Worm (Caenorhabditis elegans) whole organism, young adult: ENCODE measurements around the gene M01G5.1.

Experiments used
- C17E4.6 ChIP-seq: fragments of 200-800 bp; sonication (Bioruptor generic); IDR thresholded peaks from 2 replicates; pipeline ENCODE4 v1.3.6; 2022; ENCODE audit warnings: missing genetic modification reagents, missing genetic modification characterization, missing compliant biosample characterization
- F23B12.7 ChIP-seq: sonication (generic microtip); optimal IDR thresholded peaks from 2 replicates; lab custom pipeline; 2017; ENCODE audit warnings: missing genetic modification characterization, mild to moderate bottlenecking, missing compliant biosample characterization, antibody characterized with exemption, moderate library complexity; ENCODE audit not compliant: insufficient read depth
- F33H1.4 ChIP-seq: fragments of 200-800 bp; sonication (Bioruptor generic); IDR thresholded peaks from 2 replicates; pipeline ENCODE4 v1.3.6; 2022; ENCODE audit warnings: missing genetic modification reagents, missing genetic modification characterization, missing compliant biosample characterization
- F57A8.1 ChIP-seq: fragments of 200-800 bp; sonication (Bioruptor generic); optimal IDR thresholded peaks from 2 replicates; lab custom pipeline; 2018; ENCODE audit warnings: mild to moderate bottlenecking, missing genetic modification characterization, moderate library complexity, missing compliant biosample characterization
- Y53G8AR.9 ChIP-seq: fragments of 200-800 bp; sonication (Bioruptor generic); conservative IDR thresholded peaks from 2 replicates; pipeline ENCODE4 v1.3.6; 2022; ENCODE audit warnings: missing genetic modification reagents, missing genetic modification characterization, missing compliant biosample characterization
- Y56A3A.18 ChIP-seq: fragments of 200-800 bp; sonication (Bioruptor generic); IDR thresholded peaks from 2 replicates; pipeline ENCODE4 v1.3.6; 2022; ENCODE audit warnings: missing genetic modification reagents, missing genetic modification characterization, missing compliant biosample characterization
- atf-7 ChIP-seq: sonication (generic microtip); optimal IDR thresholded peaks from 2 replicates; lab custom pipeline; 2017; ENCODE audit warnings: mild to moderate bottlenecking, missing genetic modification characterization, missing compliant biosample characterization
- cebp-1 ChIP-seq, 2 experiments: fragments of 200-800 bp in 1 of 2; sonication (Bioruptor generic) in 1 of 2; sonication (generic microtip) in 1 of 2; IDR thresholded peaks in 1 of 2; optimal IDR thresholded peaks in 1 of 2; 2 replicates each; pipeline versions ENCODE4 v1.3.6 to Lab custom; 2017 to 2022; ENCODE audit warnings: missing compliant biosample characterization in 2 of 2, missing genetic modification characterization in 2 of 2, mild to moderate bottlenecking in 1 of 2, missing genetic modification reagents in 1 of 2, moderate library complexity in 1 of 2
- cebp-2 ChIP-seq: fragments of 200-800 bp; sonication (Bioruptor generic); IDR thresholded peaks from 2 replicates; pipeline ENCODE4 v1.3.6; 2022; ENCODE audit warnings: missing genetic modification characterization, missing compliant biosample characterization
- ceh-100 ChIP-seq: fragments of 200-800 bp; sonication (Bioruptor generic); IDR thresholded peaks from 2 replicates; pipeline ENCODE4 v1.3.6; 2022; ENCODE audit warnings: missing genetic modification reagents, missing genetic modification characterization, missing compliant biosample characterization
- ceh-27 ChIP-seq: fragments of 200-800 bp; sonication (Bioruptor generic); optimal IDR thresholded peaks from 2 replicates; lab custom pipeline; 2018; ENCODE audit warnings: mild to moderate bottlenecking, missing genetic modification characterization, moderate library complexity, missing compliant biosample characterization
- ceh-58 ChIP-seq: fragments of 200-800 bp; sonication (Bioruptor generic); IDR thresholded peaks from 2 replicates; pipeline ENCODE4 v1.3.6; 2022; ENCODE audit warnings: missing genetic modification characterization, missing compliant biosample characterization
- ceh-79 ChIP-seq: sonication (generic microtip); optimal IDR thresholded peaks from 2 replicates; lab custom pipeline; 2017; ENCODE audit warnings: mild to moderate bottlenecking, missing genetic modification characterization, missing compliant biosample characterization
- ceh-91 ChIP-seq: fragments of 200-800 bp; sonication (Bioruptor generic); IDR thresholded peaks from 2 replicates; pipeline ENCODE4 v1.3.6; 2022; ENCODE audit warnings: missing genetic modification reagents, missing genetic modification characterization, missing compliant biosample characterization
- chd-7 ChIP-seq: sonication (generic microtip); optimal IDR thresholded peaks from 2 replicates; lab custom pipeline; 2016; ENCODE audit warnings: mild to moderate bottlenecking, missing genetic modification characterization, moderate library complexity, missing compliant biosample characterization
- dpl-1 ChIP-seq: fragments of 150-350 bp; optimal IDR thresholded peaks from 2 replicates; lab custom pipeline; 2014; ENCODE audit warnings: missing biosample characterization, missing genetic modification reagents, missing genetic modification characterization
- efl-1 ChIP-seq: fragments of 150-350 bp; optimal IDR thresholded peaks from 2 replicates; lab custom pipeline; 2014; ENCODE audit warnings: missing biosample characterization, missing genetic modification reagents, missing genetic modification characterization
- egrh-3 ChIP-seq: fragments of 200-800 bp; sonication (Bioruptor generic); IDR thresholded peaks from 2 replicates; pipeline ENCODE4 v1.3.6; 2022; ENCODE audit warnings: missing genetic modification reagents, missing genetic modification characterization, missing compliant biosample characterization
- hmg-1.2 ChIP-seq: fragments of 200-800 bp; sonication (Bioruptor generic); IDR thresholded peaks from 2 replicates; pipeline ENCODE4 v1.3.6; 2022; ENCODE audit warnings: missing genetic modification reagents, missing genetic modification characterization, missing compliant biosample characterization
- hsf-1 ChIP-seq: fragments of 200-800 bp; sonication (Bioruptor generic); IDR thresholded peaks from 2 replicates; pipeline ENCODE4 v1.3.6; 2022; ENCODE audit warnings: missing genetic modification reagents, missing genetic modification characterization, missing compliant biosample characterization
- lag-1 ChIP-seq: fragments of 200-800 bp; sonication (Bioruptor generic); IDR thresholded peaks from 2 replicates; pipeline ENCODE4 v1.3.6; 2022; ENCODE audit warnings: missing genetic modification reagents, missing genetic modification characterization, missing compliant biosample characterization
- let-526 ChIP-seq: fragments of 200-800 bp; sonication (Bioruptor generic); IDR thresholded peaks from 2 replicates; pipeline ENCODE4 v1.3.6; 2022; ENCODE audit warnings: missing genetic modification reagents, missing genetic modification characterization, missing compliant biosample characterization
- lin-35 ChIP-seq, 3 experiments: fragments of 150-350 bp in 2 of 3; sonication (generic microtip) in 1 of 3; optimal IDR thresholded peaks; 2 replicates each; lab custom pipeline; 2014 to 2018; ENCODE audit warnings: missing biosample characterization in 3 of 3, missing genetic modification characterization in 3 of 3, missing genetic modification reagents in 3 of 3
- lin-40 ChIP-seq: sonication (generic microtip); optimal IDR thresholded peaks from 2 replicates; lab custom pipeline; 2016; ENCODE audit warnings: missing genetic modification characterization, mild to moderate bottlenecking, missing compliant biosample characterization, missing genotype, missing genetic modification reagents
- lin-54 ChIP-seq: fragments of 200-800 bp; sonication (Bioruptor generic); optimal IDR thresholded peaks from 2 replicates; lab custom pipeline; 2018; ENCODE audit warnings: mild to moderate bottlenecking, missing genetic modification characterization, missing compliant biosample characterization
- lir-1 ChIP-seq: fragments of 200-800 bp; sonication (Bioruptor generic); conservative IDR thresholded peaks from 2 replicates; pipeline ENCODE4 v1.3.6; 2022; ENCODE audit warnings: missing genetic modification reagents, missing genetic modification characterization, missing compliant biosample characterization
- madf-10 ChIP-seq: sonication (generic microtip); optimal IDR thresholded peaks from 2 replicates; lab custom pipeline; 2016; ENCODE audit warnings: mild to moderate bottlenecking, missing genetic modification characterization, missing compliant biosample characterization
- madf-8 ChIP-seq: fragments of 200-800 bp; sonication (Bioruptor generic); conservative IDR thresholded peaks from 2 replicates; pipeline ENCODE4 v1.3.6; 2022; ENCODE audit warnings: missing genetic modification reagents, missing genetic modification characterization, missing compliant biosample characterization
- mcd-1 ChIP-seq: fragments of 200-800 bp; sonication (Bioruptor generic); IDR thresholded peaks from 2 replicates; pipeline ENCODE4 v1.3.6; 2022; ENCODE audit warnings: missing genetic modification reagents, missing genetic modification characterization, missing compliant biosample characterization
- mel-28 ChIP-seq: sonication (generic microtip); optimal IDR thresholded peaks from 2 replicates; lab custom pipeline; 2016; ENCODE audit warnings: borderline replicate concordance, mild to moderate bottlenecking, missing genetic modification characterization, missing compliant biosample characterization
- mxl-1 ChIP-seq: sonication (generic microtip); optimal IDR thresholded peaks from 2 replicates; lab custom pipeline; 2016; ENCODE audit warnings: missing genetic modification characterization, missing compliant biosample characterization
- nfyb-1 ChIP-seq: fragments of 200-800 bp; sonication (Bioruptor generic); IDR thresholded peaks from 2 replicates; pipeline ENCODE4 v1.3.6; 2022; ENCODE audit warnings: missing genetic modification reagents, missing genetic modification characterization, missing compliant biosample characterization
- nhr-90 ChIP-seq: sonication (generic microtip); optimal IDR thresholded peaks from 2 replicates; lab custom pipeline; 2016; ENCODE audit warnings: missing genotype, mild to moderate bottlenecking, missing genetic modification characterization, missing compliant biosample characterization
- pbrm-1 ChIP-seq: fragments of 200-800 bp; sonication (Bioruptor generic); IDR thresholded peaks from 2 replicates; pipeline ENCODE4 v1.3.6; 2022; ENCODE audit warnings: missing genetic modification reagents, missing genetic modification characterization, missing compliant biosample characterization
- rec-8 ChIP-seq, 2 experiments: sonication (generic microtip); optimal IDR thresholded peaks; 2 replicates each; lab custom pipeline; 2016; ENCODE audit warnings: mild to moderate bottlenecking in 2 of 2, missing genetic modification characterization in 2 of 2, missing genetic modification reagents in 2 of 2, missing genotype in 2 of 2, missing biosample characterization in 1 of 2, missing compliant biosample characterization in 1 of 2, moderate library complexity in 1 of 2
- sea-2 ChIP-seq: fragments of 200-800 bp; sonication (Bioruptor generic); IDR thresholded peaks from 2 replicates; pipeline ENCODE4 v1.3.6; 2022; ENCODE audit warnings: missing genetic modification characterization, missing compliant biosample characterization
- snpc-1.1 ChIP-seq: sonication (generic microtip); optimal IDR thresholded peaks from 2 replicates; lab custom pipeline; 2017; ENCODE audit warnings: missing genetic modification characterization, mild to moderate bottlenecking, missing compliant biosample characterization, antibody characterized with exemption, moderate library complexity, missing genotype, missing genetic modification reagents; ENCODE audit not compliant: insufficient read depth
- snpc-1.3 ChIP-seq: sonication (generic microtip); optimal IDR thresholded peaks from 2 replicates; lab custom pipeline; 2017; ENCODE audit warnings: missing genetic modification characterization, mild to moderate bottlenecking, missing compliant biosample characterization, antibody characterized with exemption, moderate library complexity, missing genotype, missing genetic modification reagents; ENCODE audit not compliant: insufficient read depth
- snpc-3.4 ChIP-seq: sonication (generic microtip); optimal IDR thresholded peaks from 2 replicates; lab custom pipeline; 2017; ENCODE audit warnings: missing genetic modification characterization, mild to moderate bottlenecking, missing compliant biosample characterization, antibody characterized with exemption, moderate library complexity, missing genotype, missing genetic modification reagents
- tlf-1 ChIP-seq: fragments of 200-800 bp; sonication (Bioruptor generic); optimal IDR thresholded peaks from 2 replicates; lab custom pipeline; 2018; ENCODE audit warnings: mild to moderate bottlenecking, missing genetic modification characterization, missing compliant biosample characterization
- xnd-1 ChIP-seq: sonication (generic microtip); optimal IDR thresholded peaks from 2 replicates; lab custom pipeline; 2016; ENCODE audit warnings: missing genotype, missing genetic modification reagents, missing genetic modification characterization, missing compliant biosample characterization
- zfh-2 ChIP-seq: fragments of 200-800 bp; sonication (Bioruptor generic); conservative IDR thresholded peaks from 2 replicates; pipeline ENCODE4 v1.3.6; 2022; ENCODE audit warnings: missing genetic modification reagents, missing genetic modification characterization, missing compliant biosample characterization
- zim-3 ChIP-seq: sonication (generic microtip); optimal IDR thresholded peaks from 2 replicates; lab custom pipeline; 2017; ENCODE audit warnings: mild to moderate bottlenecking, missing genetic modification characterization, moderate library complexity, missing compliant biosample characterization
- ztf-22 ChIP-seq: fragments of 200-800 bp; sonication (Bioruptor generic); optimal IDR thresholded peaks from 2 replicates; lab custom pipeline; 2018; ENCODE audit warnings: mild to moderate bottlenecking, missing genetic modification characterization, moderate library complexity, missing compliant biosample characterization

Gene M01G5.1

DNA sequence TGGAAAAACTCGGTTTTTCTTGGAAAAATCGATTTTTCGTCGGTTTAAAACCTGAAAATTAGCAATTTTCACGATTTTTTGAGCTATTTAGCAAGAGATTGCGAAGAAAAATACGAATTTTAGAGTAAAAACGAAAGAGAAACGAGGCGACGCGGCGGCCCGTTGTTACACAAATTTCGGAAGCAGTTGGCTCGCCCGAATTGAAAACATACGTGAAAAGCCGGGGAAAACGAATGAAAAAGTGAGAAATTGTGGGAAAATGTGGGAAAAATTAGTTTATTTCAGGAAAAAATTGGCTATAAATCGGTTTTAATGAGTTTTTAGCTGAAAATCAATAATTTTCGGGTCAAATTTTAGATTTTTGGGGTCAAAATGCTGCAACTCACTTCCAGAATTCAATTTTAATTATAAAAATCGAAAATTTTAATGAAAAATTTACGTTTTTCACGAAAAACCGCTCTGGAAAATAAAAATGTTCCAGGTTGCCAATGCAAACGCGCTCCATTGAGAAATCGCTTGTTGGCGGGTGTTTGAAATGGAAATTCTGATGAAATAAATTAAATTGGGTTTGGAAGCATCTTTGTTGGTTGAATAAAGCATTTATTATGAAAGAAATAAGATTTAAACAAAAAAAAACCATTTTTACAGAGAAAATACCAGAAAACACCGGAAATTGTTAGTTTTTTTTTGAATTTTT lies 36.7 kb downstream of the M01G5.1 start, which contains the start of gene snf-6:
Gene snf-6 (minus strand): TSS at position 51 of the 697 bp plus-strand sequence.
- TF ChIP-seq lin-35 (GFP tag; optimal IDR thresholded peaks at IDR 0.05; lab: Kevin White, UChicago) (peak in 2 of 3 experiments; percentile 52 to 92), let-526 (GFP tag; lab: Robert Waterston, UW) (no peak), ceh-91 (GFP tag; lab: Robert Waterston, UW) (0 out of 2 replicates have a peak, but pooled peaks have one; percentile 19), cebp-1 (GFP tag; IDR thresholded peaks at IDR 0.05; lab: Robert Waterston, UW) (0 out of 2 replicates have a peak, but pooled peaks have one; percentile 13), cebp-1 (tag; optimal IDR thresholded peaks at IDR 0.05; lab: Kevin White, UChicago) (peak; percentile 72), hsf-1 (GFP tag; lab: Robert Waterston, UW) (no peak), madf-10 (tag; lab: Kevin White, UChicago) (no peak), nfyb-1 (GFP tag; lab: Robert Waterston, UW) (0 out of 2 replicates have a peak, but pooled peaks have one; percentile 12), hmg-1.2 (GFP tag; lab: Robert Waterston, UW) (peak; percentile 8; the same call in 1 of the 2 replicates), zim-3 (no peak), lin-54 (GFP tag; lab: Kevin White, UChicago) (peak; percentile 94), zfh-2 (GFP tag; lab: Robert Waterston, UW) (no peak), F23B12.7 (tag; lab: Kevin White, UChicago) (peak; percentile 41), Y53G8AR.9 (GFP tag; lab: Robert Waterston, UW) (no peak), ztf-22 (no peak), ceh-100 (no peak), dpl-1 (GFP tag; lab: Kevin White, UChicago) (peak; percentile 54), F57A8.1 (no peak), ceh-27 (GFP tag; lab: Kevin White, UChicago) (no peak), F33H1.4 (peak; percentile 24; the same call in 1 of the 2 replicates), mcd-1 (GFP tag; lab: Robert Waterston, UW) (peak; percentile 94), efl-1 (GFP tag; lab: Kevin White, UChicago) (peak; percentile 77), lin-40 (tag; lab: Kevin White, UChicago) (peak; percentile 31)

DNA sequence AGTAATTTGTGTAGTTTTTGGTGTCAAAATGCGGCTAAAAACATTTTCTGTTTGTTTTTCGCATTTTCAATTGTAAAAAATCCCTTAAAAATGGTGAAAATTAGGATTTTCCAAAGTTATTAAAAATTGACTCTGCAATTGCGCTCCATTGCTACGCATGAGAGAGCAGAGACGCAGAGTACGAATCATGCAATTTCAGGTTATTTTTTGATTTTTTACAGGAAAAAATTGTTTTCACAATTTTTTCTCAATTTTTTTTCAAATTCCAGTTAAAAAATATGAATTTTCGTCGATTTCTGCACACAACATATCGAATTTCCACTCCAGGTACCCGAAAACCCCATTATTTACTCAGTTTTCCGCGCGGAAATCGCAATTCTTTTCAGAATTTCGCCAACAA lies 37.4 kb downstream of the M01G5.1 start, which contains the start of gene mtg-1:
Gene mtg-1 (plus strand): TSS at position 160 of the 400 bp plus-strand sequence.
- no peak for TF ChIP-seq lag-1
- peak; percentile 21 for TF ChIP-seq snpc-1.1 (tag; lab: Kevin White, UChicago)
- TF ChIP-seq C17E4.6 (GFP tag; lab: Robert Waterston, UW), result no peak
- TF ChIP-seq ceh-100, result no peak
- no peak for TF ChIP-seq madf-10 (tag; lab: Kevin White, UChicago)
- TF ChIP-seq zim-3, result no peak
- TF ChIP-seq nhr-90 (tag; lab: Kevin White, UChicago), result no peak
- TF ChIP-seq snpc-3.4, result peak; percentile 59
- TF ChIP-seq egrh-3, result no peak
- TF ChIP-seq mel-28 (tag; lab: Kevin White, UChicago), result no peak
- no peak for TF ChIP-seq atf-7 (tag; lab: Kevin White, UChicago)
- TF ChIP-seq chd-7 (tag; lab: Kevin White, UChicago), result no peak
- TF ChIP-seq ceh-58 (GFP tag; lab: Robert Waterston, UW), result no peak
- no peak for TF ChIP-seq cebp-2 (GFP tag; lab: Robert Waterston, UW)
- no peak for TF ChIP-seq pbrm-1 (GFP tag; lab: Robert Waterston, UW)
- peak; percentile 14 for TF ChIP-seq efl-1 (GFP tag; lab: Kevin White, UChicago)
- TF ChIP-seq snpc-1.3, result no peak
- no peak for TF ChIP-seq ztf-22
- no peak for TF ChIP-seq tlf-1 (GFP tag; lab: Kevin White, UChicago)
- TF ChIP-seq mxl-1 (tag; lab: Kevin White, UChicago), result no peak
- no peak for TF ChIP-seq madf-8
- no peak for TF ChIP-seq lir-1 (GFP tag; lab: Robert Waterston, UW)
- TF ChIP-seq sea-2 (GFP tag; lab: Robert Waterston, UW), result no peak
- no peak for TF ChIP-seq ceh-79 (tag; lab: Kevin White, UChicago)
- no peak for TF ChIP-seq rec-8 (tag; optimal IDR thresholded peaks at IDR 0.05; lab: Kevin White, UChicago)
- no peak for TF ChIP-seq xnd-1 (tag; lab: Kevin White, UChicago)
- TF ChIP-seq Y56A3A.18 (GFP tag; lab: Robert Waterston, UW), result no peak
